Fruit fly (Drosophila melanogaster): ENCODE results near the gene Rpn2.

- TF ChIP-seq ovo (GFP tag; optimal IDR thresholded peaks at IDR 0.05) (peak; percentile 96), toe (GFP tag; optimal IDR thresholded peaks at IDR 0.05) (no peak), pad (GFP tag; optimal IDR thresholded peaks at IDR 0.05) (peak; percentile 68), CG11617 (GFP tag; optimal IDR thresholded peaks at IDR 0.05) (no peak), CG1620 (GFP tag; optimal IDR thresholded peaks at IDR 0.05) (no peak), Crg-1 (GFP tag; optimal IDR thresholded peaks at IDR 0.05) (no peak), Clk (GFP tag; optimal IDR thresholded peaks at IDR 0.05) (no peak), CG5204 (GFP tag; optimal IDR thresholded peaks at IDR 0.05) (no peak), kay (GFP tag; ENCODE audit: borderline replicate concordance) (no peak), CG7101 (tag; optimal IDR thresholded peaks at IDR 0.05) (no peak), CG14711 (tag; optimal IDR thresholded peaks at IDR 0.05) (no peak)
These were observed 14.3 kb upstream of the Rpn2 start for dm6 chr3R:29138961-29139527.
